Worm (Caenorhabditis elegans) whole organism, early embryonic: ENCODE results near the gene C45B2.8.

Experiments used
- B0310.2 ChIP-seq: sonication (generic microtip); optimal IDR thresholded peaks from 2 replicates; lab custom pipeline; 2016; ENCODE audit warnings: mild to moderate bottlenecking, missing genetic modification characterization, missing compliant biosample characterization
- F13C5.2 ChIP-seq: sonication (generic microtip); optimal IDR thresholded peaks from 2 replicates; lab custom pipeline; 2017; ENCODE audit warnings: mild to moderate bottlenecking, missing genetic modification characterization, inconsistent platforms, missing compliant biosample characterization
- ama-1 ChIP-seq: fragments of 150-350 bp; optimal IDR thresholded peaks from 2 replicates; lab custom pipeline; 2014
- ceh-13 ChIP-seq: fragments of 200-800 bp; sonication (Bioruptor generic); optimal IDR thresholded peaks from 2 replicates; lab custom pipeline; 2018; ENCODE audit warnings: mild to moderate bottlenecking, missing genetic modification characterization, missing compliant biosample characterization
- ets-7 ChIP-seq: sonication (generic microtip); optimal IDR thresholded peaks from 2 replicates; lab custom pipeline; 2016; ENCODE audit warnings: missing genotype, missing genetic modification characterization, missing compliant biosample characterization
- flt-1 ChIP-seq: fragments of 200-800 bp; sonication (Bioruptor generic); IDR thresholded peaks from 2 replicates; pipeline ENCODE4 v1.3.6; 2022; ENCODE audit warnings: missing genetic modification characterization, missing compliant biosample characterization
- hmg-4 ChIP-seq: fragments of 200-800 bp; sonication (Bioruptor generic); optimal IDR thresholded peaks from 2 replicates; lab custom pipeline; 2018; ENCODE audit warnings: mild to moderate bottlenecking, missing genetic modification characterization, missing compliant biosample characterization
- hnd-1 ChIP-seq: sonication (generic microtip); optimal IDR thresholded peaks from 2 replicates; lab custom pipeline; 2016; ENCODE audit warnings: missing genetic modification characterization, missing compliant biosample characterization
- pes-1 ChIP-seq: fragments of 200-800 bp; sonication (Bioruptor generic); IDR thresholded peaks from 2 replicates; pipeline ENCODE4 v1.3.6; 2022; ENCODE audit warnings: missing genetic modification reagents, missing genetic modification characterization, missing compliant biosample characterization
- sea-1 ChIP-seq: fragments of 200-800 bp; sonication (Bioruptor generic); conservative IDR thresholded peaks from 2 replicates; pipeline ENCODE4 v1.3.6; 2022; ENCODE audit warnings: missing genetic modification characterization, missing compliant biosample characterization
- tbx-11 ChIP-seq: fragments of 200-800 bp; sonication (Bioruptor generic); IDR thresholded peaks from 2 replicates; pipeline ENCODE4 v1.3.6; 2022; ENCODE audit warnings: missing genetic modification characterization, missing compliant biosample characterization
- tbx-37 ChIP-seq: fragments of 200-800 bp; sonication (Bioruptor generic); conservative IDR thresholded peaks from 2 replicates; pipeline ENCODE4 v1.3.6; 2022; ENCODE audit warnings: missing genetic modification reagents, missing genetic modification characterization, missing compliant biosample characterization
- tra-4 ChIP-seq: sonication (generic microtip); optimal IDR thresholded peaks from 2 replicates; lab custom pipeline; 2017; ENCODE audit warnings: missing genetic modification characterization, missing compliant biosample characterization

- TF ChIP-seq ama-1 (no peak), flt-1 (GFP tag; lab: Robert Waterston, UW) (no peak), tbx-11 (GFP tag; lab: Robert Waterston, UW) (no peak), tra-4 (tag; lab: Kevin White, UChicago) (no peak), F13C5.2 (tag; lab: Kevin White, UChicago) (no peak), ets-7 (tag; lab: Kevin White, UChicago) (no peak), B0310.2 (no peak), ceh-13 (GFP tag; lab: Kevin White, UChicago) (no peak), sea-1 (GFP tag; lab: Robert Waterston, UW) (no peak), hnd-1 (tag; lab: Kevin White, UChicago) (no peak), pes-1 (GFP tag; lab: Robert Waterston, UW) (no peak), tbx-37 (GFP tag; lab: Robert Waterston, UW) (no peak), hmg-4 (GFP tag; lab: Kevin White, UChicago) (no peak)
These were observed 942 bp downstream of the C45B2.8 start for ce11 chrX:6088718-6089117.
